Fruit fly (Drosophila melanogaster) whole organism, embryonic: ENCODE data around the gene pot.
A peak's percentile ranks its signal among the peaks of the same experiment; 100 is the strongest.

ENCODE experiments used
- CG10321 ChIP-seq: fragments of 200-800 bp; sonication (Bioruptor generic); IDR thresholded peaks from 2 replicates; pipeline ENCODE4 v1.3.6; 2022; ENCODE audit warnings: missing biosample characterization, missing genetic modification characterization
- CG10543 ChIP-seq: fragments of 200-800 bp; sonication (Bioruptor generic); optimal IDR thresholded peaks from 3 replicates; lab custom pipeline; 2017; ENCODE audit warnings: missing biosample characterization, mild to moderate bottlenecking, missing genetic modification characterization, moderate library complexity
- CG10959 ChIP-seq: fragments of 200-800 bp; sonication (Bioruptor generic); IDR thresholded peaks from 2 replicates; pipeline ENCODE4 v1.3.6; 2022; ENCODE audit warnings: missing biosample characterization, missing genetic modification characterization
- CG12299 ChIP-seq: fragments of 200-800 bp; sonication (Bioruptor generic); optimal IDR thresholded peaks from 2 replicates; lab custom pipeline; 2018; ENCODE audit warnings: missing biosample characterization, mild to moderate bottlenecking, missing genetic modification characterization
- CG12391 ChIP-seq: fragments of 200-800 bp; sonication (Bioruptor generic); optimal IDR thresholded peaks from 3 replicates; lab custom pipeline; 2018; ENCODE audit warnings: missing biosample characterization, mild to moderate bottlenecking, missing genetic modification characterization, moderate library complexity
- CG16863 ChIP-seq: fragments of 200-800 bp; sonication (Bioruptor generic); optimal IDR thresholded peaks from 3 replicates; lab custom pipeline; 2016; ENCODE audit warnings: missing biosample characterization, missing genetic modification characterization
- CG17829 ChIP-seq: fragments of 200-800 bp; optimal IDR thresholded peaks from 2 replicates; lab custom pipeline; 2019; ENCODE audit warnings: missing biosample characterization, mild to moderate bottlenecking, missing genetic modification characterization, moderate library complexity
- CG2116 ChIP-seq: fragments of 200-800 bp; sonication (Bioruptor generic); optimal IDR thresholded peaks from 3 replicates; lab custom pipeline; 2018; ENCODE audit warnings: missing biosample characterization, mild to moderate bottlenecking, missing genetic modification characterization
- CG2202 ChIP-seq: fragments of 200-800 bp; sonication (Bioruptor generic); optimal IDR thresholded peaks from 2 replicates; lab custom pipeline; 2018; ENCODE audit warnings: missing biosample characterization, mild to moderate bottlenecking, missing genetic modification characterization
- CG34224 ChIP-seq: fragments of 200-800 bp; sonication (Bioruptor generic); IDR thresholded peaks from 3 replicates; pipeline ENCODE4 v1.3.6; 2022; ENCODE audit warnings: missing biosample characterization, missing genetic modification characterization; ENCODE audit not compliant: partially characterized antibody
- CG34422 ChIP-seq: fragments of 200-800 bp; sonication (Bioruptor generic); IDR thresholded peaks from 3 replicates; pipeline ENCODE4 v1.3.6; 2022; ENCODE audit warnings: missing biosample characterization, missing genetic modification characterization
- CG7357 ChIP-seq: fragments of 200-800 bp; sonication (Bioruptor generic); IDR thresholded peaks from 3 replicates; pipeline ENCODE4 v1.3.6; 2022; ENCODE audit warnings: missing biosample characterization, missing genetic modification characterization
- CG7556 ChIP-seq: fragments of 200-800 bp; sonication (Bioruptor generic); optimal IDR thresholded peaks from 2 replicates; lab custom pipeline; 2017; ENCODE audit warnings: missing biosample characterization, mild to moderate bottlenecking, missing genetic modification characterization
- CG8944 ChIP-seq: fragments of 200-800 bp; sonication (Bioruptor generic); optimal IDR thresholded peaks from 3 replicates; lab custom pipeline; 2016; ENCODE audit warnings: missing biosample characterization, missing genetic modification characterization
- CG9437 ChIP-seq: fragments of 200-800 bp; sonication (Bioruptor generic); optimal IDR thresholded peaks from 2 replicates; lab custom pipeline; 2018; ENCODE audit warnings: missing biosample characterization, mild to moderate bottlenecking, missing genetic modification characterization
- CTCF ChIP-seq: fragments of 200-800 bp; sonication (Bioruptor generic); optimal IDR thresholded peaks from 2 replicates; lab custom pipeline; 2017; ENCODE audit warnings: missing biosample characterization, mild to moderate bottlenecking, missing genetic modification characterization, moderate library complexity
- D19B ChIP-seq: fragments of 200-800 bp; sonication (Bioruptor generic); optimal IDR thresholded peaks from 2 replicates; lab custom pipeline; 2017; ENCODE audit warnings: missing biosample characterization, mild to moderate bottlenecking, missing genetic modification characterization
- Dll ChIP-seq: fragments of 200-800 bp; sonication (Bioruptor generic); IDR thresholded peaks from 4 replicates; pipeline ENCODE4 v1.3.6; 2022; ENCODE audit warnings: missing biosample characterization, missing genetic modification characterization; ENCODE audit not compliant: partially characterized antibody
- Drgx ChIP-seq: fragments of 200-800 bp; sonication (Bioruptor generic); IDR thresholded peaks from 2 replicates; pipeline ENCODE4 v1.3.6; 2022; ENCODE audit warnings: missing biosample characterization, missing genetic modification characterization
- E2f2 ChIP-seq: fragments of 200-800 bp; sonication (Bioruptor generic); IDR thresholded peaks from 2 replicates; pipeline ENCODE4 v1.3.6; 2022; ENCODE audit warnings: missing biosample characterization, missing genetic modification characterization
- Hr39 ChIP-seq: fragments of >200 bp; optimal IDR thresholded peaks from 2 replicates; lab custom pipeline; 2017
- Hr51 ChIP-seq, 2 experiments: fragments of 200-800 bp; sonication (Bioruptor generic); optimal IDR thresholded peaks; 2 replicates in 1 of 2; 3 replicates in 1 of 2; lab custom pipeline; 2016 to 2018; ENCODE audit warnings: missing biosample characterization in 2 of 2, missing genetic modification characterization in 2 of 2, mild to moderate bottlenecking in 1 of 2, moderate library complexity in 1 of 2
- MBD-R2 ChIP-seq: fragments of 200-800 bp; sonication (Bioruptor generic); IDR thresholded peaks from 2 replicates; pipeline ENCODE4 v1.3.6; 2022; ENCODE audit warnings: missing biosample characterization, missing genetic modification characterization
- Meics ChIP-seq: fragments of 200-800 bp; sonication (Bioruptor generic); optimal IDR thresholded peaks from 2 replicates; lab custom pipeline; 2017; ENCODE audit warnings: missing biosample characterization, mild to moderate bottlenecking, missing genetic modification characterization
- Mrtf ChIP-seq: fragments of 200-800 bp; sonication (Bioruptor generic); IDR thresholded peaks from 3 replicates; pipeline ENCODE4 v1.3.6; 2022; ENCODE audit warnings: missing biosample characterization, missing genetic modification characterization
- NC2β ChIP-seq: fragments of 200-800 bp; sonication (Bioruptor generic); optimal IDR thresholded peaks from 2 replicates; lab custom pipeline; 2016; ENCODE audit warnings: missing biosample characterization, missing genetic modification characterization
- NfI ChIP-seq: fragments of 200-800 bp; sonication (Bioruptor generic); optimal IDR thresholded peaks from 3 replicates; lab custom pipeline; 2018; ENCODE audit warnings: missing biosample characterization, mild to moderate bottlenecking, missing genetic modification characterization, moderate library complexity
- Poxn ChIP-seq: fragments of 200-800 bp; sonication (Bioruptor generic); IDR thresholded peaks from 2 replicates; pipeline ENCODE4 v1.3.6; 2022; ENCODE audit warnings: missing biosample characterization, missing genetic modification characterization
- Trl ChIP-seq, 3 experiments: fragments of >200 bp in 2 of 3; fragments of 200-800 bp in 1 of 3; sonication (Bioruptor generic) in 1 of 3; optimal IDR thresholded peaks; 2 replicates in 1 of 3; 3 replicates in 2 of 3; lab custom pipeline; 2016 to 2017; ENCODE audit warnings: missing biosample characterization in 1 of 3, missing genetic modification characterization in 1 of 3
- YL-1 ChIP-seq: fragments of 200-800 bp; sonication (Bioruptor generic); optimal IDR thresholded peaks from 3 replicates; lab custom pipeline; 2017; ENCODE audit warnings: missing biosample characterization, mild to moderate bottlenecking, missing genetic modification characterization
- cg ChIP-seq: fragments of 200-800 bp; sonication (Bioruptor generic); optimal IDR thresholded peaks from 3 replicates; lab custom pipeline; 2019; ENCODE audit warnings: missing biosample characterization, mild to moderate bottlenecking, missing genetic modification characterization, moderate library complexity
- cwo ChIP-seq: fragments of 200-800 bp; sonication (Bioruptor generic); optimal IDR thresholded peaks from 3 replicates; lab custom pipeline; 2017; ENCODE audit warnings: missing biosample characterization, missing genetic modification characterization, mild to moderate bottlenecking, moderate library complexity, missing genetic modification reagents
- gce ChIP-seq: fragments of 200-800 bp; sonication (Bioruptor generic); IDR thresholded peaks from 3 replicates; pipeline ENCODE4 v1.3.6; 2022; ENCODE audit warnings: missing biosample characterization, missing genetic modification characterization
- gcm2 ChIP-seq: fragments of 200-800 bp; sonication (Bioruptor generic); optimal IDR thresholded peaks from 2 replicates; lab custom pipeline; 2016; ENCODE audit warnings: missing biosample characterization, missing genetic modification characterization
- grau ChIP-seq: fragments of 200-800 bp; optimal IDR thresholded peaks from 3 replicates; lab custom pipeline; 2019; ENCODE audit warnings: missing biosample characterization, mild to moderate bottlenecking, missing genetic modification characterization, moderate library complexity
- grn ChIP-seq: fragments of 200-800 bp; sonication (Bioruptor generic); optimal IDR thresholded peaks from 3 replicates; lab custom pipeline; 2017; ENCODE audit warnings: missing biosample characterization, missing genetic modification characterization
- hkb ChIP-seq, 2 experiments: fragments of 200-800 bp in 1 of 2; fragments of >200 bp in 1 of 2; sonication (Bioruptor generic) in 1 of 2; IDR thresholded peaks in 1 of 2; optimal IDR thresholded peaks in 1 of 2; 2 replicates each; pipeline versions ENCODE4 v1.3.6 to Lab custom; 2017 to 2022; ENCODE audit warnings: missing biosample characterization in 1 of 2, missing genetic modification characterization in 1 of 2
- ind ChIP-seq: fragments of 200-800 bp; sonication (Bioruptor generic); optimal IDR thresholded peaks from 3 replicates; lab custom pipeline; 2016; ENCODE audit warnings: missing biosample characterization, missing genetic modification characterization
- mirr ChIP-seq: fragments of 200-800 bp; sonication (Bioruptor generic); optimal IDR thresholded peaks from 3 replicates; lab custom pipeline; 2018; ENCODE audit warnings: missing biosample characterization, mild to moderate bottlenecking, missing genetic modification characterization
- nom ChIP-seq: fragments of 200-800 bp; sonication (Bioruptor generic); optimal IDR thresholded peaks from 2 replicates; lab custom pipeline; 2017; ENCODE audit warnings: missing biosample characterization, missing genetic modification characterization, mild to moderate bottlenecking, moderate library complexity, missing genetic modification reagents
- prd ChIP-seq, 3 experiments: fragments of >200 bp in 2 of 3; fragments of 200-800 bp in 1 of 3; sonication (Bioruptor generic) in 1 of 3; optimal IDR thresholded peaks in 2 of 3; IDR thresholded peaks in 1 of 3; 2 replicates in 2 of 3; 3 replicates in 1 of 3; pipeline versions ENCODE4 v1.3.6 to Lab custom; 2017 to 2022; ENCODE audit warnings: missing biosample characterization in 1 of 3, missing genetic modification characterization in 1 of 3
- row ChIP-seq: fragments of 200-800 bp; sonication (Bioruptor generic); IDR thresholded peaks from 3 replicates; pipeline ENCODE4 v1.3.6; 2022; ENCODE audit warnings: missing biosample characterization, missing genetic modification characterization
- sr ChIP-seq: fragments of 200-800 bp; sonication (Bioruptor generic); IDR thresholded peaks from 3 replicates; pipeline ENCODE4 v1.3.6; 2022; ENCODE audit warnings: missing biosample characterization, missing genetic modification characterization
- ssp ChIP-seq: fragments of 200-800 bp; sonication (Bioruptor generic); IDR thresholded peaks from 2 replicates; pipeline ENCODE4 v1.3.6; 2022; ENCODE audit warnings: missing biosample characterization, missing genetic modification characterization

The pot gene

DNA sequence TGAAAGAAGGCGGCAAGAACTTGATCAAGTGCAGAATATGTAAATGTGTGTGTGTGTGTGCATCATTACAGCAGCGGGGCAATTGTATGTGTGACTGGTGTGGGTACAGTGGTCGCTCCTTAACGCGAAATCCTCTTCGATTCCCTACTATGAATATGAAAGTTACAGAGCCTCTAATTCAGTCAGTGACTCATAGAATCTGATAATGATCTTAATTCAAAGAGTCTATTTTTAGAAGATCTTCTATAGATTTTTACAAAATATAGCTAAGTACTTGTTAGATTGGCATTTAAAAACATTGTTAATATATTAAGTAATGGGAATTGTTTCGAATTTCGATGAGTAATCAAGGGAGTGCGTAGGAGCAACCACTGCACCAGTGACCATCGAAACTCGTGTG, 34.6 kb downstream of the pot start:
- TF ChIP-seq MBD-R2 (GFP tag; lab: Robert Waterston, UW) (no peak), CG7357 (GFP tag; lab: Robert Waterston, UW) (no peak), CG12299 (no peak), grau (tag; lab: Kevin White, UChicago) (peak; percentile 68), ssp (no peak), CG10543 (GFP tag; lab: Kevin White, UChicago) (no peak), E2f2 (GFP tag; lab: Robert Waterston, UW) (no peak), Mrtf (GFP tag; lab: Robert Waterston, UW) (no peak), ind (no peak), CG2116 (no peak), row (GFP tag; lab: Robert Waterston, UW) (peak; percentile 8; the same call in 1 of the 3 replicates), cg (GFP tag; lab: Kevin White, UChicago) (peak; percentile 22), gcm2 (GFP tag; lab: Kevin White, UChicago) (no peak), Poxn (GFP tag; lab: Robert Waterston, UW) (no peak)

dm6 chrX:11881686-11882085, 35.4 kb downstream of the pot start:
- peak; percentile 88; the same call in 1 of the 3 replicates for TF ChIP-seq sr (GFP tag; lab: Robert Waterston, UW)
- TF ChIP-seq CG16863 (GFP tag; lab: Kevin White, UChicago), result no peak
- peak in 1 of 2 experiments; percentile 18 for TF ChIP-seq Trl (optimal IDR thresholded peaks at IDR 0.05; lab: Kevin White, UChicago)
- TF ChIP-seq Trl (GFP tag; optimal IDR thresholded peaks at IDR 0.05; lab: Kevin White, UChicago), result no peak
- TF ChIP-seq gce (GFP tag; lab: Robert Waterston, UW), result no peak
- TF ChIP-seq cwo (GFP tag; lab: Kevin White, UChicago), result peak; percentile 76
- TF ChIP-seq nom (GFP tag; lab: Kevin White, UChicago), result peak; percentile 69

DNA sequence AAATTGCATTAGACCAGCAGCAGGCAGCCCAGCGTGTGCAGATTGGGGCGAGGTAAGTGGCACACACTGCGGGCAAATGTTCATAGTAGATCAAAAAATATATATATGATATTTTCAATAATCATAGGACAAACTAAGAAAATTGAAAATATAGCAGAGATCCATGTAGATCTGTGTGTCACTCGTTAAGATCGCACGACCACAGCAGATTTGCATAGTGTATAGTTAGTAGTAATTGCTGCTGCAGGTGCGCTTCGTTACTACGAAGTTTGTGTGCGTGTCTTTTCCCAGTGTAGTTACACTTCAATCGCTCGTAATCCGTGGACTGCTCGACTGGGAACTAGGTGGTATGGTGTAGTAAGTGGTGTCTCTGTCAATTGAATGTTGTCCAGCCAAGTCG, 39.9 kb downstream of the pot start, which contains the start of gene CG10352:
TSS of gene CG10352 (minus strand) at position 4 of the 400 bp plus-strand sequence.
- TF ChIP-seq hkb (optimal IDR thresholded peaks at IDR 0.05; lab: Kevin White, UChicago), result no peak
- TF ChIP-seq hkb (GFP tag; IDR thresholded peaks at IDR 0.05; lab: Robert Waterston, UW), result 0 out of 2 replicates have a peak, but pooled peaks have one; percentile 14
- TF ChIP-seq NfI (GFP tag; lab: Kevin White, UChicago), result no peak
- peak; percentile 57 for TF ChIP-seq Meics (GFP tag; lab: Kevin White, UChicago)
- no peak for TF ChIP-seq CG12391 (tag; lab: Kevin White, UChicago)
- no peak for TF ChIP-seq CG17829 (tag; lab: Kevin White, UChicago)
- no peak for TF ChIP-seq prd (optimal IDR thresholded peaks at IDR 0.05; lab: Kevin White, UChicago)
- TF ChIP-seq prd (GFP tag; IDR thresholded peaks at IDR 0.05; lab: Robert Waterston, UW), result 0 out of 3 replicates have a peak, but pooled peaks have one; percentile 14
- peak; percentile 51 for TF ChIP-seq row (GFP tag; lab: Robert Waterston, UW)
- TF ChIP-seq Drgx (GFP tag; lab: Robert Waterston, UW), result peak; percentile 48; the same call in 1 of the 2 replicates

DNA sequence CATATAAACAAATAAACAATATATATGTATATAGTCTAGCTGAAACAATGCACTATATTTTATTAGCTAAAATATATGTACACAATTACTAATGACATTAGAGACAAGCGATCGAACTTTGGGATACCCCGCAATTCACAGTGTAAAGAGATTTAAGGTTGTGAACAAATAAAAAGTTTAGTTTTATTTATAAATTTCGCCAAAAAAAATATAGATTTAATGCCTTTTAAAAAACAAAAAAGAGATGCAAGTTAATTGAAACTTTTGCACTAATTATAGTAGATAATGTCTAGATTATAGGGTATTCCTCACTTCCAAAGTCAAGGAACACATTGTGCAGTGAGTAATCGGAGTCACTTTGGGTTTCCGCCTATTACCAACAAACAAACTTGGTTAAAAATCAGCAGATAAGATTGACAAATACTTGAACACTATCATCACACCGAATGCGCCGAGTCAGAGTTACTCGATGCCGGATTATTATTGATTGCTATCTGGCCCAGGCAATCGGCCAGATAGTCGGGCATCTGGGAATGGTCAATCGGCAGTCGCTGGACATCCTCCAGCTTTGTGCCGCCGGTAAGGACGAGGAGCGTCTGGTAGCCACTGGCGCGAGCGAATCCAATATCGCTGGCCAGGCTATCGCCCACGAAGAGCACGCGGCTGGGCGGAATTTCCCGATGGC, 41.8 kb downstream of the pot start:
- no peak for TF ChIP-seq CG10959 (GFP tag; lab: Robert Waterston, UW)
- TF ChIP-seq YL-1 (GFP tag; lab: Kevin White, UChicago), result no peak
- peak; percentile 96 for TF ChIP-seq grn
- TF ChIP-seq row (GFP tag; lab: Robert Waterston, UW), result peak; percentile 73
- TF ChIP-seq CG2202 (tag; lab: Kevin White, UChicago), result no peak
- TF ChIP-seq Hr39 (lab: Kevin White, UChicago), result no peak
- no peak for TF ChIP-seq Dll (GFP tag; lab: Robert Waterston, UW)
- no peak for TF ChIP-seq CG9437 (GFP tag; lab: Kevin White, UChicago)
- no peak for TF ChIP-seq CG2116
- no peak for TF ChIP-seq Hr51 (GFP tag; optimal IDR thresholded peaks at IDR 0.05; lab: Kevin White, UChicago)
- no peak for TF ChIP-seq CTCF (GFP tag; lab: Kevin White, UChicago)
- no peak for TF ChIP-seq CG10321
- TF ChIP-seq CG34422, result no peak
- peak; percentile 95 for TF ChIP-seq D19B (GFP tag; lab: Kevin White, UChicago)
- TF ChIP-seq CG34224 (GFP tag; lab: Robert Waterston, UW), result no peak
- TF ChIP-seq CG7556 (GFP tag; lab: Kevin White, UChicago), result no peak
- no peak for TF ChIP-seq NfI (GFP tag; lab: Kevin White, UChicago)
- TF ChIP-seq mirr (GFP tag; lab: Kevin White, UChicago), result peak; percentile 30
- no peak for TF ChIP-seq CG8944 (GFP tag; lab: Kevin White, UChicago)
- TF ChIP-seq NC2β (GFP tag; lab: Kevin White, UChicago), result no peak
